Fruit fly (Drosophila melanogaster) whole organism, embryonic: ENCODE results near the gene r-cup.

Experiments
- ATbp ChIP-seq: fragments of 200-800 bp; sonication (Bioruptor generic); optimal IDR thresholded peaks from 2 replicates; lab custom pipeline; 2017; ENCODE audit warnings: missing biosample characterization, mild to moderate bottlenecking, missing genetic modification characterization, missing genetic modification reagents
- Atf-2 ChIP-seq: fragments of 200-800 bp; sonication (Bioruptor generic); optimal IDR thresholded peaks from 2 replicates; lab custom pipeline; 2016; ENCODE audit warnings: missing biosample characterization, missing genetic modification characterization
- Bdp1 ChIP-seq: fragments of 200-800 bp; sonication (Bioruptor generic); optimal IDR thresholded peaks from 3 replicates; lab custom pipeline; 2016; ENCODE audit warnings: missing biosample characterization, missing genetic modification characterization
- CG10147 ChIP-seq: fragments of 200-800 bp; sonication (Bioruptor generic); optimal IDR thresholded peaks from 2 replicates; lab custom pipeline; 2019; ENCODE audit warnings: missing biosample characterization, mild to moderate bottlenecking, missing genetic modification characterization, moderate library complexity
- CG10274 ChIP-seq: fragments of 200-800 bp; sonication (Bioruptor generic); optimal IDR thresholded peaks from 3 replicates; lab custom pipeline; 2017; ENCODE audit warnings: missing biosample characterization, mild to moderate bottlenecking, missing genetic modification characterization
- CG10321 ChIP-seq: fragments of 200-800 bp; sonication (Bioruptor generic); IDR thresholded peaks from 2 replicates; pipeline ENCODE4 v1.3.6; 2022; ENCODE audit warnings: missing biosample characterization, missing genetic modification characterization
- CG10979 ChIP-seq: fragments of 200-800 bp; sonication (Bioruptor generic); optimal IDR thresholded peaks from 2 replicates; lab custom pipeline; 2018; ENCODE audit warnings: missing biosample characterization, mild to moderate bottlenecking, missing genetic modification characterization, moderate library complexity
- CG12219 ChIP-seq: fragments of 200-800 bp; sonication (Bioruptor generic); optimal IDR thresholded peaks from 3 replicates; lab custom pipeline; 2018; ENCODE audit warnings: missing biosample characterization, mild to moderate bottlenecking, missing genetic modification characterization
- CG12744 ChIP-seq: fragments of 200-800 bp; sonication (Bioruptor generic); optimal IDR thresholded peaks from 2 replicates; lab custom pipeline; 2016; ENCODE audit warnings: missing biosample characterization, missing genetic modification characterization
- CG1603 ChIP-seq: fragments of 200-800 bp; sonication (Bioruptor generic); optimal IDR thresholded peaks from 2 replicates; lab custom pipeline; 2019; ENCODE audit warnings: missing biosample characterization, mild to moderate bottlenecking, missing genetic modification characterization, moderate library complexity
- CG1647 ChIP-seq: fragments of 200-800 bp; sonication (Bioruptor generic); optimal IDR thresholded peaks from 3 replicates; lab custom pipeline; 2016; ENCODE audit warnings: missing biosample characterization, missing genetic modification characterization
- CG17361 ChIP-seq: fragments of 200-800 bp; sonication (Bioruptor generic); IDR thresholded peaks from 3 replicates; pipeline ENCODE4 v1.3.6; 2022; ENCODE audit warnings: missing biosample characterization, missing genetic modification characterization
- CG31224 ChIP-seq: fragments of 200-800 bp; sonication (Bioruptor generic); IDR thresholded peaks from 2 replicates; pipeline ENCODE4 v1.3.6; 2022; ENCODE audit warnings: missing biosample characterization, missing genetic modification characterization
- CG3281 ChIP-seq: fragments of 200-800 bp; sonication (Bioruptor generic); optimal IDR thresholded peaks from 3 replicates; lab custom pipeline; 2017; ENCODE audit warnings: missing biosample characterization, mild to moderate bottlenecking, missing genetic modification characterization
- CG3407 ChIP-seq: fragments of 200-800 bp; sonication (Bioruptor generic); optimal IDR thresholded peaks from 2 replicates; lab custom pipeline; 2018; ENCODE audit warnings: missing biosample characterization, mild to moderate bottlenecking, missing genetic modification characterization
- CG4282 ChIP-seq: fragments of 200-800 bp; sonication (Bioruptor generic); optimal IDR thresholded peaks from 2 replicates; lab custom pipeline; 2016; ENCODE audit warnings: missing biosample characterization, missing genetic modification characterization
- CG4617 ChIP-seq: fragments of 200-800 bp; sonication (Bioruptor generic); optimal IDR thresholded peaks from 3 replicates; lab custom pipeline; 2016; ENCODE audit warnings: missing biosample characterization, missing genetic modification characterization, borderline replicate concordance
- CG6689 ChIP-seq: fragments of 200-800 bp; sonication (Bioruptor generic); IDR thresholded peaks from 2 replicates; pipeline ENCODE4 v1.3.6; 2022; ENCODE audit warnings: missing biosample characterization, missing genetic modification characterization
- CG6813 ChIP-seq: fragments of 200-800 bp; sonication (Bioruptor generic); optimal IDR thresholded peaks from 2 replicates; lab custom pipeline; 2017; ENCODE audit warnings: missing biosample characterization, missing genetic modification characterization, mild to moderate bottlenecking, moderate library complexity, missing genetic modification reagents
- CG6854 ChIP-seq: fragments of 200-800 bp; sonication (Bioruptor generic); optimal IDR thresholded peaks from 3 replicates; lab custom pipeline; 2017; ENCODE audit warnings: missing biosample characterization, mild to moderate bottlenecking, missing genetic modification characterization
- CG7786 ChIP-seq: fragments of 200-800 bp; sonication (Bioruptor generic); optimal IDR thresholded peaks from 2 replicates; lab custom pipeline; 2016; ENCODE audit warnings: missing biosample characterization, missing genetic modification characterization
- CG7839 ChIP-seq: fragments of 200-800 bp; sonication (Bioruptor generic); optimal IDR thresholded peaks from 3 replicates; lab custom pipeline; 2018; ENCODE audit warnings: missing biosample characterization, mild to moderate bottlenecking, missing genetic modification characterization, moderate library complexity
- CG9215 ChIP-seq: fragments of 200-800 bp; sonication (Bioruptor generic); IDR thresholded peaks from 2 replicates; pipeline ENCODE4 v1.3.6; 2022; ENCODE audit warnings: missing biosample characterization, missing genetic modification characterization
- Dll ChIP-seq: fragments of 200-800 bp; sonication (Bioruptor generic); IDR thresholded peaks from 4 replicates; pipeline ENCODE4 v1.3.6; 2022; ENCODE audit warnings: missing biosample characterization, missing genetic modification characterization; ENCODE audit not compliant: partially characterized antibody
- Drgx ChIP-seq: fragments of 200-800 bp; sonication (Bioruptor generic); IDR thresholded peaks from 2 replicates; pipeline ENCODE4 v1.3.6; 2022; ENCODE audit warnings: missing biosample characterization, missing genetic modification characterization
- E2f1 ChIP-seq: fragments of 200-800 bp; sonication (Bioruptor generic); IDR thresholded peaks from 2 replicates; pipeline ENCODE4 v1.3.6; 2022; ENCODE audit warnings: missing biosample characterization, missing genetic modification characterization
- Eip74EF ChIP-seq, 2 experiments: fragments of 200-800 bp in 1 of 2; fragments of >200 bp in 1 of 2; sonication (Bioruptor generic) in 1 of 2; optimal IDR thresholded peaks; 2 replicates each; lab custom pipeline; 2017 to 2019; ENCODE audit warnings: missing biosample characterization in 2 of 2, missing genetic modification characterization in 2 of 2, mild to moderate bottlenecking in 1 of 2, moderate library complexity in 1 of 2
- Fer2 ChIP-seq: fragments of 200-800 bp; sonication (Bioruptor generic); optimal IDR thresholded peaks from 2 replicates; lab custom pipeline; 2018; ENCODE audit warnings: missing biosample characterization, mild to moderate bottlenecking, missing genetic modification characterization, moderate library complexity
- H2.0 ChIP-seq: fragments of 200-800 bp; sonication (Bioruptor generic); IDR thresholded peaks from 2 replicates; pipeline ENCODE4 v1.3.6; 2022; ENCODE audit warnings: missing biosample characterization, missing genetic modification characterization
- HmgD ChIP-seq: fragments of 200-800 bp; sonication (Bioruptor generic); optimal IDR thresholded peaks from 3 replicates; lab custom pipeline; 2016; ENCODE audit warnings: missing biosample characterization, missing genetic modification characterization
- Hmr ChIP-seq: fragments of 200-800 bp; sonication (Bioruptor generic); optimal IDR thresholded peaks from 3 replicates; lab custom pipeline; 2017; ENCODE audit warnings: mild to moderate bottlenecking, missing biosample characterization, missing genetic modification reagents, missing genetic modification characterization
- Lpt ChIP-seq: fragments of >200 bp; optimal IDR thresholded peaks from 2 replicates; lab custom pipeline; 2018; ENCODE audit warnings: missing biosample characterization, missing genetic modification characterization
- MBD-R2 ChIP-seq: fragments of 200-800 bp; sonication (Bioruptor generic); IDR thresholded peaks from 2 replicates; pipeline ENCODE4 v1.3.6; 2022; ENCODE audit warnings: missing biosample characterization, missing genetic modification characterization
- Meics ChIP-seq: fragments of 200-800 bp; sonication (Bioruptor generic); optimal IDR thresholded peaks from 2 replicates; lab custom pipeline; 2017; ENCODE audit warnings: missing biosample characterization, mild to moderate bottlenecking, missing genetic modification characterization
- Oli ChIP-seq: fragments of 200-800 bp; sonication (Bioruptor generic); optimal IDR thresholded peaks from 2 replicates; lab custom pipeline; 2018; ENCODE audit warnings: missing biosample characterization, mild to moderate bottlenecking, missing genetic modification characterization, moderate library complexity
- Pdp1 ChIP-seq, 2 experiments: fragments of 200-800 bp; sonication (Bioruptor generic); optimal IDR thresholded peaks; 3 replicates each; lab custom pipeline; 2016; ENCODE audit warnings: missing biosample characterization in 2 of 2, missing genetic modification characterization in 2 of 2, mild to moderate bottlenecking in 1 of 2, moderate library complexity in 1 of 2
- al ChIP-seq: fragments of 200-800 bp; sonication (Bioruptor generic); IDR thresholded peaks from 2 replicates; pipeline ENCODE4 v1.3.6; 2022; ENCODE audit warnings: missing biosample characterization, missing genetic modification characterization
- chinmo ChIP-seq: fragments of 200-800 bp; sonication (Bioruptor generic); IDR thresholded peaks from 4 replicates; pipeline ENCODE4 v1.3.6; 2022; ENCODE audit warnings: missing biosample characterization, missing genetic modification characterization; ENCODE audit not compliant: partially characterized antibody
- fd3F ChIP-seq: fragments of 200-800 bp; sonication (Bioruptor generic); optimal IDR thresholded peaks from 2 replicates; lab custom pipeline; 2018; ENCODE audit warnings: missing biosample characterization, mild to moderate bottlenecking, missing genetic modification characterization, moderate library complexity
- gce ChIP-seq: fragments of 200-800 bp; sonication (Bioruptor generic); IDR thresholded peaks from 3 replicates; pipeline ENCODE4 v1.3.6; 2022; ENCODE audit warnings: missing biosample characterization, missing genetic modification characterization
- ind ChIP-seq: fragments of 200-800 bp; sonication (Bioruptor generic); optimal IDR thresholded peaks from 3 replicates; lab custom pipeline; 2016; ENCODE audit warnings: missing biosample characterization, missing genetic modification characterization
- ken ChIP-seq: fragments of 200-800 bp; sonication (Bioruptor generic); IDR thresholded peaks from 3 replicates; pipeline ENCODE4 v1.3.6; 2022; ENCODE audit warnings: missing biosample characterization, missing genetic modification characterization
- knrl ChIP-seq: fragments of 200-800 bp; sonication (Bioruptor generic); IDR thresholded peaks from 3 replicates; pipeline ENCODE4 v1.3.6; 2022; ENCODE audit warnings: missing biosample characterization, missing genetic modification characterization; ENCODE audit not compliant: partially characterized antibody
- mirr ChIP-seq: fragments of 200-800 bp; sonication (Bioruptor generic); optimal IDR thresholded peaks from 3 replicates; lab custom pipeline; 2018; ENCODE audit warnings: missing biosample characterization, mild to moderate bottlenecking, missing genetic modification characterization
- otp ChIP-seq: fragments of 200-800 bp; sonication (Bioruptor generic); IDR thresholded peaks from 3 replicates; pipeline ENCODE4, ENCODE4 v1.3.6; 2022; ENCODE audit warnings: missing biosample characterization, missing genetic modification characterization
- slbo ChIP-seq: fragments of 200-800 bp; sonication (Bioruptor generic); IDR thresholded peaks from 2 replicates; pipeline ENCODE4 v1.3.6; 2022; ENCODE audit warnings: missing biosample characterization, missing genetic modification characterization
- trem ChIP-seq: fragments of 200-800 bp; optimal IDR thresholded peaks from 3 replicates; lab custom pipeline; 2019; ENCODE audit warnings: missing biosample characterization, mild to moderate bottlenecking, missing genetic modification characterization, moderate library complexity
- wdn ChIP-seq: fragments of 200-800 bp; sonication (Bioruptor generic); IDR thresholded peaks from 2 replicates; pipeline ENCODE4 v1.3.6; 2022; ENCODE audit warnings: missing biosample characterization, missing genetic modification characterization
- zfh2 ChIP-seq: fragments of 200-800 bp; sonication (Bioruptor generic); optimal IDR thresholded peaks from 2 replicates; lab custom pipeline; 2016; ENCODE audit warnings: missing biosample characterization, missing genetic modification characterization

r-cup gene

DNA sequence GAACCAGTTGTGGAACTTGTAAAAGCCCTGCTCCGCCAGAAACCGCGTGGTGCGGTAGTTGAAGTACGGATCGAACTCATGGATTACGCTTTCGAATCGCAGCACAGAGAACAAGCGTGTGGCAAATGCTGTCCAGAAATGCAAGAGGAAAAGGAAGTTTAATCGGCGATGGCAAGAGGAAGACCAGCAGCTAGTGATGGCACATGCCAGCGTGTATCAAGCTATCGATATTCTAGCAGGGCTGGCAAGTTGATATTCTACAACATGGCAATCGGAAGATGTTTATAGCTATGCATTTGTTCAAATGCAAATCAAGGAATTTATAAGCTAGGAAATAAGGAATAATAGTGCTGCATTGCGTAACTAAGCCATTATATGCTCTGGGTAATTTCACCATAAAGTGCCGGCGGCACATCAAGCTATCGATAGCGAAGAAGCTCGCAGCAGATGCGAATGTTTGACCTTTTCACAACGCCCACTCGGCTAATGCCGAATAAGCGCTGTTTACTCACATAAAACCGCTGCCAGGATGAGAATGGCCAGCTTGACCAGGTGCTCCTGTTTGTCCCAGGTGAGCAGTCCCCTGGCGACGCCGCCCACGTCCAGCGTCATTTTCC lies 27.5 kb upstream of the r-cup start (continued):
- TF ChIP-seq CG12219 (GFP tag; lab: Kevin White, UChicago) (peak; percentile 74), ind (GFP tag; lab: Kevin White, UChicago) (peak; percentile 53), Eip74EF (GFP tag; optimal IDR thresholded peaks at IDR 0.05; lab: Kevin White, UChicago) (peak in 1 of 2 experiments; percentile 30), Atf-2 (peak; percentile 42), CG17361 (GFP tag; lab: Robert Waterston, UW) (peak; percentile 59), CG6689 (GFP tag; lab: Robert Waterston, UW) (peak; percentile 24; the same call in 1 of the 2 replicates), otp (peak; percentile 88), Dll (GFP tag; lab: Robert Waterston, UW) (peak; percentile 77), gce (GFP tag; lab: Robert Waterston, UW) (peak; percentile 87), CG1603 (tag; lab: Kevin White, UChicago) (peak; percentile 87), H2.0 (GFP tag; lab: Robert Waterston, UW) (peak; percentile 70), CG4617 (peak; percentile 43), slbo (GFP tag; lab: Robert Waterston, UW) (peak; percentile 82), ATbp (peak; percentile 76), CG6813 (GFP tag; lab: Kevin White, UChicago) (peak; percentile 84), Hmr (GFP tag; lab: Kevin White, UChicago) (peak; percentile 92), CG3281 (GFP tag; lab: Kevin White, UChicago) (peak; percentile 88), Pdp1 (GFP tag; optimal IDR thresholded peaks at IDR 0.05; lab: Kevin White, UChicago) (peak; percentile 59 to 62), HmgD (GFP tag; lab: Kevin White, UChicago) (peak; percentile 71), Oli (peak; percentile 47), Drgx (GFP tag; lab: Robert Waterston, UW) (peak; percentile 49; the same call in 1 of the 2 replicates), CG7839 (tag; lab: Kevin White, UChicago) (peak; percentile 70), knrl (peak; percentile 77; the same call in 2 of the 3 replicates), Fer2 (tag; lab: Kevin White, UChicago) (peak; percentile 63), CG12744 (GFP tag; lab: Kevin White, UChicago) (peak; percentile 24), Lpt (no peak), MBD-R2 (peak; percentile 62), chinmo (GFP tag; lab: Robert Waterston, UW) (0 out of 4 replicates have a peak, but pooled peaks have one; percentile 59), zfh2 (peak; percentile 81), Meics (GFP tag; lab: Kevin White, UChicago) (peak; percentile 86), CG4282 (GFP tag; lab: Kevin White, UChicago) (peak; percentile 34), CG1647 (GFP tag; lab: Kevin White, UChicago) (peak; percentile 63), CG10321 (GFP tag; lab: Robert Waterston, UW) (0 out of 2 replicates have a peak, but pooled peaks have one; percentile 26), ken (peak; percentile 74; the same call in 2 of the 3 replicates), trem (tag; lab: Kevin White, UChicago) (peak; percentile 71), CG31224 (GFP tag; lab: Robert Waterston, UW) (peak; percentile 37; the same call in 1 of the 2 replicates), al (peak; percentile 48; the same call in 1 of the 2 replicates), CG10274 (GFP tag; lab: Kevin White, UChicago) (peak; percentile 72), wdn (GFP tag; lab: Robert Waterston, UW) (peak; percentile 48), fd3F (GFP tag; lab: Kevin White, UChicago) (peak; percentile 50), Bdp1 (GFP tag; lab: Kevin White, UChicago) (peak; percentile 51), mirr (GFP tag; lab: Kevin White, UChicago) (peak; percentile 94), CG6854 (GFP tag; lab: Kevin White, UChicago) (peak; percentile 82), CG3407 (GFP tag; lab: Kevin White, UChicago) (peak; percentile 44), CG7786 (GFP tag; lab: Kevin White, UChicago) (peak; percentile 69), CG10979 (peak; percentile 48), E2f1 (peak; percentile 61), CG10147 (GFP tag; lab: Kevin White, UChicago) (peak; percentile 59), CG9215 (GFP tag; lab: Robert Waterston, UW) (peak; percentile 28; the same call in 1 of the 2 replicates)
